Fruit fly (Drosophila melanogaster): Measurements from ENCODE around the gene CG15011.

- no peak for TF ChIP-seq Myc (optimal IDR thresholded peaks at IDR 0.05)
- TF ChIP-seq psq (optimal IDR thresholded peaks at IDR 0.05): no peak
- TF ChIP-seq insv (optimal IDR thresholded peaks at IDR 0.05): no peak
- TF ChIP-seq h (optimal IDR thresholded peaks at IDR 0.05): no peak
- TF ChIP-seq Sin3A (optimal IDR thresholded peaks at IDR 0.05): no peak
- TF ChIP-seq ttk (optimal IDR thresholded peaks at IDR 0.05): no peak
Measured at dm6 chr3L:4232724-4233367, 26.1 kb downstream of the CG15011 start.
